Fruit fly (Drosophila melanogaster): ENCODE data around the gene CG14566.

The CG14566 gene

dm6 chr3L:21706144-21706926 is 33.8 kb downstream of the CG14566 start, which contains the start of gene CG32447:
Gene CG32447, minus strand, starts transcription at chr3L:21706365.
- TF ChIP-seq CG42726 (GFP tag; IDR thresholded peaks at IDR 0.05; ENCODE audit: partially characterized antibody), result 0 out of 2 replicates have a peak, but pooled peaks have one; percentile 13
- TF ChIP-seq Lpt (GFP tag; optimal IDR thresholded peaks at IDR 0.05), result no peak
- no peak for TF ChIP-seq CG10321 (GFP tag; IDR thresholded peaks at IDR 0.05)
- no peak for TF ChIP-seq Awh (GFP tag; IDR thresholded peaks at IDR 0.05)
- TF ChIP-seq HLHmδ (GFP tag; optimal IDR thresholded peaks at IDR 0.05), result peak; percentile 17
- TF ChIP-seq CG2199 (GFP tag; IDR thresholded peaks at IDR 0.05), result no peak
- peak; percentile 44; the same call in 1 of the 3 replicates for TF ChIP-seq Opbp (GFP tag; IDR thresholded peaks at IDR 0.05; ENCODE audit: partially characterized antibody)
- peak; percentile 23 for TF ChIP-seq Ets65A (GFP tag)
- TF ChIP-seq CG5180 (GFP tag; optimal IDR thresholded peaks at IDR 0.05), result peak; percentile 98
- 0 out of 2 replicates have a peak, but pooled peaks have one; percentile 14 for TF ChIP-seq amos (GFP tag; IDR thresholded peaks at IDR 0.05; ENCODE audit: partially characterized antibody)
- 0 out of 2 replicates have a peak, but pooled peaks have one; percentile 26 for TF ChIP-seq CG1024 (GFP tag; IDR thresholded peaks at IDR 0.05)
- no peak for TF ChIP-seq CG3065 (GFP tag; optimal IDR thresholded peaks at IDR 0.05)
- peak; percentile 82 for TF ChIP-seq Jarid2 (GFP tag; optimal IDR thresholded peaks at IDR 0.05)
- 0 out of 4 replicates have a peak, but pooled peaks have one; percentile 55 for TF ChIP-seq chinmo (GFP tag; IDR thresholded peaks at IDR 0.05; ENCODE audit: partially characterized antibody)
- TF ChIP-seq zfh1 (GFP tag; IDR thresholded peaks at IDR 0.05), result 0 out of 3 replicates have a peak, but pooled peaks have one; percentile 17
- no peak for TF ChIP-seq CG17361 (GFP tag; IDR thresholded peaks at IDR 0.05)
- peak; percentile 29 for TF ChIP-seq Tbp (GFP tag; optimal IDR thresholded peaks at IDR 0.05)
- TF ChIP-seq insv (GFP tag; optimal IDR thresholded peaks at IDR 0.05), result peak in 1 of 2 experiments; percentile 78
- no peak for TF ChIP-seq maf-S (GFP tag; optimal IDR thresholded peaks at IDR 0.05)
- TF ChIP-seq CG4820 (GFP tag; optimal IDR thresholded peaks at IDR 0.05), result peak; percentile 16
- TF ChIP-seq ro (GFP tag; IDR thresholded peaks at IDR 0.05), result no peak
- no peak for TF ChIP-seq CG12659 (GFP tag; optimal IDR thresholded peaks at IDR 0.05)
- no peak for TF ChIP-seq nerfin-1 (tag; optimal IDR thresholded peaks at IDR 0.05)
- no peak for TF ChIP-seq CG7928 (GFP tag; optimal IDR thresholded peaks at IDR 0.05)
- no peak for TF ChIP-seq E2f1 (GFP tag; IDR thresholded peaks at IDR 0.05)

- TF ChIP-seq crol (GFP tag; IDR thresholded peaks at IDR 0.05) (peak; percentile 61), CG2678 (tag; optimal IDR thresholded peaks at IDR 0.05) (no peak)
These were observed 39.2 kb downstream of the CG14566 start for dm6 chr3L:21700945-21701344.

- TF ChIP-seq nom (GFP tag; optimal IDR thresholded peaks at IDR 0.05) (no peak), Ets65A (GFP tag) (peak; percentile 59), CG8924 (tag; optimal IDR thresholded peaks at IDR 0.05) (no peak), vfl (GFP tag; optimal IDR thresholded peaks at IDR 0.05) (no peak), CG16863 (GFP tag; optimal IDR thresholded peaks at IDR 0.05) (no peak), D19A (tag; optimal IDR thresholded peaks at IDR 0.05) (peak; percentile 59)
These were observed 40.1 kb downstream of the CG14566 start for dm6 chr3L:21700052-21700451.

- TF ChIP-seq Eip74EF (GFP tag; optimal IDR thresholded peaks at IDR 0.05), result peak in 1 of 2 experiments; percentile 58
- TF ChIP-seq CG12744 (GFP tag; optimal IDR thresholded peaks at IDR 0.05), result no peak
- TF ChIP-seq Opbp (GFP tag; IDR thresholded peaks at IDR 0.05; ENCODE audit: partially characterized antibody), result no peak
- TF ChIP-seq CG8944 (GFP tag; optimal IDR thresholded peaks at IDR 0.05), result no peak
- 0 out of 4 replicates have a peak, but pooled peaks have one; percentile 41 for TF ChIP-seq chinmo (GFP tag; IDR thresholded peaks at IDR 0.05; ENCODE audit: partially characterized antibody)
- TF ChIP-seq cg (GFP tag; optimal IDR thresholded peaks at IDR 0.05), result peak; percentile 10
- no peak for TF ChIP-seq CG18011 (GFP tag; optimal IDR thresholded peaks at IDR 0.05)
- TF ChIP-seq Mrtf (GFP tag; IDR thresholded peaks at IDR 0.05), result no peak
- TF ChIP-seq run (tag; optimal IDR thresholded peaks at IDR 0.05), result no peak
- no peak for TF ChIP-seq CG14441 (GFP tag; IDR thresholded peaks at IDR 0.05)
- peak; percentile 82 for TF ChIP-seq kni (GFP tag; optimal IDR thresholded peaks at IDR 0.05)
- no peak for TF ChIP-seq CG8089 (GFP tag; optimal IDR thresholded peaks at IDR 0.05)
- no peak for TF ChIP-seq CG1792 (GFP tag; optimal IDR thresholded peaks at IDR 0.05)
- no peak for TF ChIP-seq Nf-YC (tag; optimal IDR thresholded peaks at IDR 0.05)
- TF ChIP-seq pros (GFP tag; optimal IDR thresholded peaks at IDR 0.05), result no peak
These were observed 45.5 kb downstream of the CG14566 start for dm6 chr3L:21694647-21695046.
